Fruit fly (Drosophila melanogaster) whole organism, embryonic: ENCODE data around the gene CG9986.

ENCODE experiments used
- Atf-2 ChIP-seq: fragments of 200-800 bp; sonication (Bioruptor generic); optimal IDR thresholded peaks from 2 replicates; lab custom pipeline; 2016; ENCODE audit warnings: missing biosample characterization, missing genetic modification characterization
- CG13894 ChIP-seq: fragments of 200-800 bp; sonication (Bioruptor generic); optimal IDR thresholded peaks from 3 replicates; lab custom pipeline; 2018; ENCODE audit warnings: missing biosample characterization, mild to moderate bottlenecking, missing genetic modification characterization, moderate library complexity
- CG17568 ChIP-seq: fragments of 200-800 bp; sonication (Bioruptor generic); optimal IDR thresholded peaks from 2 replicates; lab custom pipeline; 2018; ENCODE audit warnings: missing biosample characterization, mild to moderate bottlenecking, missing genetic modification characterization, moderate library complexity
- CG1832 ChIP-seq: fragments of 200-800 bp; sonication (Bioruptor generic); optimal IDR thresholded peaks from 2 replicates; lab custom pipeline; 2017; ENCODE audit warnings: missing biosample characterization, mild to moderate bottlenecking, missing genetic modification characterization, inconsistent platforms
- CG32532 ChIP-seq: fragments of 200-800 bp; sonication (Bioruptor generic); IDR thresholded peaks from 2 replicates; pipeline ENCODE4 v1.3.6; 2022; ENCODE audit warnings: missing biosample characterization, missing genetic modification characterization
- CG7963 ChIP-seq: fragments of 200-800 bp; sonication (Bioruptor generic); IDR thresholded peaks from 3 replicates; pipeline ENCODE4 v1.3.6; 2022; ENCODE audit warnings: missing biosample characterization, missing genetic modification characterization; ENCODE audit not compliant: partially characterized antibody
- Camta ChIP-seq: fragments of 200-800 bp; sonication (Bioruptor generic); optimal IDR thresholded peaks from 2 replicates; lab custom pipeline; 2016; ENCODE audit warnings: missing biosample characterization, missing genetic modification characterization
- GATAe ChIP-seq: fragments of 200-800 bp; sonication (Bioruptor generic); conservative IDR thresholded peaks from 2 replicates; pipeline ENCODE4 v1.3.6; 2022; ENCODE audit warnings: missing biosample characterization, missing genetic modification characterization
- HmgD ChIP-seq: fragments of 200-800 bp; sonication (Bioruptor generic); optimal IDR thresholded peaks from 3 replicates; lab custom pipeline; 2016; ENCODE audit warnings: missing biosample characterization, missing genetic modification characterization
- da ChIP-seq: fragments of 200-800 bp; sonication (Bioruptor generic); optimal IDR thresholded peaks from 2 replicates; lab custom pipeline; 2016; ENCODE audit warnings: missing biosample characterization, missing genetic modification characterization
- gcm2 ChIP-seq: fragments of 200-800 bp; sonication (Bioruptor generic); optimal IDR thresholded peaks from 2 replicates; lab custom pipeline; 2016; ENCODE audit warnings: missing biosample characterization, missing genetic modification characterization
- gro ChIP-seq: fragments of 200-800 bp; sonication (Bioruptor generic); optimal IDR thresholded peaks from 2 replicates; lab custom pipeline; 2016; ENCODE audit warnings: missing biosample characterization, missing genetic modification characterization
- row ChIP-seq: fragments of 200-800 bp; sonication (Bioruptor generic); IDR thresholded peaks from 3 replicates; pipeline ENCODE4 v1.3.6; 2022; ENCODE audit warnings: missing biosample characterization, missing genetic modification characterization

- no peak for TF ChIP-seq gro (GFP tag; lab: Kevin White, UChicago)
- no peak for TF ChIP-seq GATAe (GFP tag; lab: Robert Waterston, UW)
- no peak for TF ChIP-seq CG1832 (GFP tag; lab: Kevin White, UChicago)
- no peak for TF ChIP-seq CG13894 (tag; lab: Kevin White, UChicago)
- no peak for TF ChIP-seq Camta (GFP tag; lab: Kevin White, UChicago)
- TF ChIP-seq CG17568 (GFP tag; lab: Kevin White, UChicago) = no peak
- TF ChIP-seq CG32532 (GFP tag; lab: Robert Waterston, UW) = no peak
- TF ChIP-seq gcm2 = no peak
- no peak for TF ChIP-seq da
- TF ChIP-seq row (GFP tag; lab: Robert Waterston, UW) = no peak; the same call in 2 of the 3 replicates
- no peak for TF ChIP-seq Atf-2 (GFP tag; lab: Kevin White, UChicago)
- no peak for TF ChIP-seq CG7963 (GFP tag; lab: Robert Waterston, UW)
- TF ChIP-seq HmgD = no peak
Measured at dm6 chr3R:28630092-28630491, 24.2 kb downstream of the CG9986 start.
